Worm (Caenorhabditis elegans) whole organism, L4 larva: ENCODE data around the gene F29A7.4.
A peak's percentile ranks its signal among the peaks of the same experiment; 100 is the strongest.

Experiments
- D1046.2 ChIP-seq: fragments of 200-800 bp; sonication (Bioruptor generic); IDR thresholded peaks from 2 replicates; pipeline ENCODE4 v1.3.6; 2022; ENCODE audit warnings: missing genetic modification characterization, missing compliant biosample characterization
- F26F4.8 ChIP-seq: fragments of 200-800 bp; sonication (Bioruptor generic); conservative IDR thresholded peaks from 2 replicates; pipeline ENCODE4 v1.3.6; 2022; ENCODE audit warnings: missing genetic modification characterization, missing compliant biosample characterization
- T20F7.1 ChIP-seq: fragments of 200-800 bp; sonication (Bioruptor generic); optimal IDR thresholded peaks from 2 replicates; lab custom pipeline; 2018; ENCODE audit warnings: mild to moderate bottlenecking, missing genetic modification characterization, missing compliant biosample characterization
- Y75B8A.6 ChIP-seq: fragments of 200-800 bp; sonication (Bioruptor generic); IDR thresholded peaks from 2 replicates; pipeline ENCODE4 v1.3.6; 2022; ENCODE audit warnings: missing genetic modification reagents, missing genetic modification characterization, missing compliant biosample characterization
- aly-2 ChIP-seq: sonication (generic microtip); optimal IDR thresholded peaks from 2 replicates; lab custom pipeline; 2018; ENCODE audit warnings: missing biosample characterization, missing genetic modification characterization
- ama-1 ChIP-seq: fragments of 150-350 bp; optimal IDR thresholded peaks from 2 replicates; lab custom pipeline; 2014; ENCODE audit warnings: inconsistent platforms, mixed read lengths
- arid-1 ChIP-seq: fragments of 200-800 bp; sonication (Bioruptor generic); conservative IDR thresholded peaks from 2 replicates; pipeline ENCODE4 v1.3.6; 2022; ENCODE audit warnings: missing genetic modification reagents, missing genetic modification characterization, missing compliant biosample characterization
- ceh-20 ChIP-seq: fragments of 200-800 bp; sonication (Bioruptor generic); IDR thresholded peaks from 2 replicates; pipeline ENCODE4 v1.3.6; 2022; ENCODE audit warnings: missing genetic modification reagents, missing genetic modification characterization, missing compliant biosample characterization
- ceh-32 ChIP-seq: sonication (generic microtip); optimal IDR thresholded peaks from 2 replicates; lab custom pipeline; 2016; ENCODE audit warnings: mild to moderate bottlenecking, missing genetic modification characterization, missing compliant biosample characterization; ENCODE audit not compliant: poor library complexity
- ceh-82 ChIP-seq: sonication (generic microtip); optimal IDR thresholded peaks from 2 replicates; lab custom pipeline; 2017; ENCODE audit warnings: missing biosample characterization, missing genetic modification characterization
- cey-2 ChIP-seq: sonication (generic microtip); optimal IDR thresholded peaks from 3 replicates; lab custom pipeline; 2017; ENCODE audit warnings: missing genetic modification characterization, mild to moderate bottlenecking, missing compliant biosample characterization, antibody characterized with exemption, borderline replicate concordance; ENCODE audit not compliant: insufficient read depth
- daf-16 ChIP-seq, 3 experiments: sonication (generic microtip); optimal IDR thresholded peaks; 2 replicates each; lab custom pipeline; 2016 to 2017; ENCODE audit warnings: missing genetic modification characterization in 3 of 3, missing genetic modification reagents in 3 of 3, mild to moderate bottlenecking in 2 of 3, missing compliant biosample characterization in 2 of 3, missing biosample characterization in 1 of 3, moderate library complexity in 1 of 3
- dmd-9 ChIP-seq: fragments of 200-800 bp; sonication (Bioruptor generic); IDR thresholded peaks from 2 replicates; pipeline ENCODE4 v1.3.6; 2022; ENCODE audit warnings: missing genetic modification reagents, missing genetic modification characterization, missing compliant biosample characterization
- duxl-1 ChIP-seq: sonication (generic microtip); optimal IDR thresholded peaks from 2 replicates; lab custom pipeline; 2016; ENCODE audit warnings: mild to moderate bottlenecking, missing genetic modification characterization, moderate library complexity, missing compliant biosample characterization; ENCODE audit not compliant: poor library complexity
- dve-1 ChIP-seq: sonication (generic microtip); optimal IDR thresholded peaks from 2 replicates; lab custom pipeline; 2017; ENCODE audit warnings: antibody characterized with exemption, mild to moderate bottlenecking, missing genetic modification characterization, missing compliant biosample characterization; ENCODE audit not compliant: insufficient read depth
- egl-27 ChIP-seq: sonication (generic microtip); optimal IDR thresholded peaks from 3 replicates; lab custom pipeline; 2017; ENCODE audit warnings: missing biosample characterization, missing genetic modification reagents, missing genetic modification characterization
- egl-43 ChIP-seq: fragments of 200-800 bp; sonication (Bioruptor generic); IDR thresholded peaks from 2 replicates; pipeline ENCODE4 v1.3.6; 2022; ENCODE audit warnings: missing genetic modification reagents, missing genetic modification characterization, missing compliant biosample characterization
- fos-1 ChIP-seq: fragments of 150-350 bp; optimal IDR thresholded peaks from 2 replicates; lab custom pipeline; 2014; ENCODE audit warnings: missing biosample characterization, missing genetic modification characterization
- gei-8 ChIP-seq: fragments of 200-800 bp; sonication (Bioruptor generic); optimal IDR thresholded peaks from 2 replicates; lab custom pipeline; 2018; ENCODE audit warnings: mild to moderate bottlenecking, missing genetic modification characterization, missing compliant biosample characterization
- hmg-1.1 ChIP-seq: fragments of 200-800 bp; sonication (Bioruptor generic); IDR thresholded peaks from 2 replicates; pipeline ENCODE4 v1.3.6; 2022; ENCODE audit warnings: missing genetic modification reagents, missing genetic modification characterization, missing compliant biosample characterization
- lim-7 ChIP-seq: fragments of 200-800 bp; sonication (Bioruptor generic); IDR thresholded peaks from 2 replicates; pipeline ENCODE4 v1.3.6; 2022; ENCODE audit warnings: missing genetic modification characterization, missing compliant biosample characterization
- lin-1 ChIP-seq: fragments of 200-800 bp; sonication (Bioruptor generic); IDR thresholded peaks from 2 replicates; pipeline ENCODE4 v1.3.6; 2022; ENCODE audit warnings: missing genetic modification reagents, missing genetic modification characterization, missing compliant biosample characterization
- lin-13 ChIP-seq: fragments of 150-350 bp; optimal IDR thresholded peaks from 2 replicates; lab custom pipeline; 2014; ENCODE audit warnings: missing biosample characterization, missing genetic modification reagents, missing genetic modification characterization
- lin-38 ChIP-seq: fragments of 200-800 bp; sonication (Bioruptor generic); IDR thresholded peaks from 2 replicates; pipeline ENCODE4 v1.3.6; 2022; ENCODE audit warnings: missing genetic modification reagents, missing genetic modification characterization, missing compliant biosample characterization
- madf-5 ChIP-seq, 2 experiments: fragments of 200-800 bp; sonication (Bioruptor generic); IDR thresholded peaks; 2 replicates each; pipeline ENCODE4 v1.3.6; 2022; ENCODE audit warnings: missing compliant biosample characterization in 2 of 2, missing genetic modification characterization in 2 of 2
- madf-9 ChIP-seq: fragments of 200-800 bp; sonication (Bioruptor generic); conservative IDR thresholded peaks from 2 replicates; pipeline ENCODE4 v1.3.6; 2022; ENCODE audit warnings: missing genetic modification reagents, missing genetic modification characterization, missing compliant biosample characterization
- mdl-1 ChIP-seq, 2 experiments: fragments of 150-350 bp in 1 of 2; sonication (generic microtip) in 1 of 2; optimal IDR thresholded peaks; 2 replicates each; lab custom pipeline; 2014 to 2017; ENCODE audit warnings: missing biosample characterization in 2 of 2, missing genetic modification characterization in 2 of 2
- mep-1 ChIP-seq: fragments of 150-350 bp; sonication (generic microtip); optimal IDR thresholded peaks from 3 replicates; lab custom pipeline; 2014; ENCODE audit warnings: missing biosample characterization, missing genetic modification characterization
- mxl-3 ChIP-seq: fragments of 200-800 bp; sonication (Bioruptor generic); optimal IDR thresholded peaks from 2 replicates; lab custom pipeline; 2018; ENCODE audit warnings: mild to moderate bottlenecking, missing genetic modification characterization, missing compliant biosample characterization
- nhr-25 ChIP-seq: sonication (generic microtip); optimal IDR thresholded peaks from 2 replicates; lab custom pipeline; 2017; ENCODE audit warnings: missing genetic modification characterization, mild to moderate bottlenecking, missing compliant biosample characterization, antibody characterized with exemption, moderate library complexity, borderline replicate concordance; ENCODE audit not compliant: insufficient read depth
- nhr-77 ChIP-seq: fragments of 150-350 bp; optimal IDR thresholded peaks from 2 replicates; lab custom pipeline; 2014; ENCODE audit warnings: missing biosample characterization, missing genetic modification characterization
- rbr-2 ChIP-seq: sonication (generic microtip); optimal IDR thresholded peaks from 2 replicates; lab custom pipeline; 2016; ENCODE audit warnings: missing genotype, missing genetic modification characterization, missing compliant biosample characterization
- sdz-12 ChIP-seq: fragments of 200-800 bp; sonication (Bioruptor generic); optimal IDR thresholded peaks from 2 replicates; lab custom pipeline; 2018; ENCODE audit warnings: mild to moderate bottlenecking, missing genetic modification characterization, missing compliant biosample characterization
- set-16 ChIP-seq: fragments of 200-800 bp; sonication (Bioruptor generic); IDR thresholded peaks from 2 replicates; pipeline ENCODE4 v1.3.6; 2022; ENCODE audit warnings: missing genetic modification reagents, missing genetic modification characterization, missing compliant biosample characterization
- snpc-1.2 ChIP-seq: fragments of 200-800 bp; sonication (Bioruptor generic); IDR thresholded peaks from 2 replicates; pipeline ENCODE4 v1.3.6; 2022; ENCODE audit warnings: missing genetic modification reagents, missing genetic modification characterization, missing compliant biosample characterization
- snpc-4 ChIP-seq: fragments of 150-350 bp; optimal IDR thresholded peaks from 2 replicates; lab custom pipeline; 2014; ENCODE audit warnings: missing biosample characterization, missing genetic modification characterization
- spr-3 ChIP-seq: fragments of 200-800 bp; sonication (Bioruptor generic); optimal IDR thresholded peaks from 2 replicates; lab custom pipeline; 2018; ENCODE audit warnings: mild to moderate bottlenecking, missing genetic modification characterization, missing compliant biosample characterization
- tag-97 ChIP-seq: fragments of 200-800 bp; sonication (Bioruptor generic); IDR thresholded peaks from 2 replicates; pipeline ENCODE4 v1.3.6; 2022; ENCODE audit warnings: missing genetic modification characterization, missing compliant biosample characterization
- tra-1 ChIP-seq: fragments of 200-800 bp; sonication (Bioruptor generic); IDR thresholded peaks from 2 replicates; pipeline ENCODE4 v1.3.6; 2022; ENCODE audit warnings: missing genetic modification reagents, missing genetic modification characterization, missing compliant biosample characterization
- unc-130 ChIP-seq: sonication (generic microtip); optimal IDR thresholded peaks from 2 replicates; lab custom pipeline; 2016; ENCODE audit warnings: missing genetic modification reagents, missing genetic modification characterization, missing compliant biosample characterization
- unc-62 ChIP-seq, 3 experiments: fragments of 150-350 bp in 1 of 3; sonication (generic microtip); optimal IDR thresholded peaks in 2 of 3; peaks in 1 of 3; 1 replicate in 1 of 3; 2 replicates in 2 of 3; lab custom pipeline; 2014 to 2017; ENCODE audit warnings: missing biosample characterization in 3 of 3, missing genetic modification characterization in 3 of 3, missing genetic modification reagents in 3 of 3, missing genotype in 1 of 3
- vab-7 ChIP-seq: fragments of 200-800 bp; sonication (Bioruptor generic); IDR thresholded peaks from 2 replicates; pipeline ENCODE4 v1.3.6; 2022; ENCODE audit warnings: missing genetic modification reagents, missing genetic modification characterization, missing compliant biosample characterization
- zfp-2 ChIP-seq: sonication (generic microtip); optimal IDR thresholded peaks from 2 replicates; lab custom pipeline; 2016; ENCODE audit warnings: mild to moderate bottlenecking, missing genetic modification characterization, missing compliant biosample characterization
- zip-11 ChIP-seq: fragments of 200-800 bp; sonication (Bioruptor generic); IDR thresholded peaks from 2 replicates; pipeline ENCODE4 v1.3.6; 2022; ENCODE audit warnings: missing genetic modification characterization, missing compliant biosample characterization
- ztf-11 ChIP-seq: fragments of 150-350 bp; optimal IDR thresholded peaks from 2 replicates; lab custom pipeline; 2014; ENCODE audit warnings: missing biosample characterization, missing genetic modification characterization
- ztf-7 ChIP-seq: fragments of 150-350 bp; optimal IDR thresholded peaks from 2 replicates; lab custom pipeline; 2014; ENCODE audit warnings: missing biosample characterization, missing genetic modification characterization

Gene F29A7.4

DNA sequence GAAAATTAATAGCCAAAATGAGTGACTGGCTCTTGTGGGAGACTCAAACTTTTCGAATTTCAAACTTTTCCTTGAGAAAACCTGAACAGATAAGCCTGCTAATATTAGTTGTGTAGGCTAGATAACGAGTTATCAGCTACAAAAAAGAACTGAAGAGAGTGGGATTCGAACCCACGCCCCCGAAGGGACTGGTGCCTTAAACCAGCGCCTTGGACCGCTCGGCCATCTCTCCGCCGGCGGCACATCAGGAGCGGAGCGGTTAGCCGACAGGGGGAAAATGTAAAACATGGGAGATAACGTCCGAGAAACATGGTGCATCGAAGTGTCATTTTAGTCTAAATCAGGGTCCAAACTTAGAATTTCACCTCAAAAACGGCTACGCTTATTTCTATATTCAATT, 14.2 kb upstream of the F29A7.4 start (continued):
- TF ChIP-seq daf-16 (GFP tag; optimal IDR thresholded peaks at IDR 0.05; lab: Kevin White, UChicago), result no peak
- TF ChIP-seq daf-16 (tag; optimal IDR thresholded peaks at IDR 0.05; lab: Kevin White, UChicago), result peak; percentile 13
- peak; percentile 63 for TF ChIP-seq lin-38 (GFP tag; lab: Robert Waterston, UW)
- no peak for TF ChIP-seq snpc-4 (tag; lab: Kevin White, UChicago)
- TF ChIP-seq set-16, result peak; percentile 79
- peak; percentile 46 for TF ChIP-seq lin-13
- no peak for TF ChIP-seq gei-8
- peak; percentile 64; the same call in 1 of the 2 replicates for TF ChIP-seq F26F4.8 (GFP tag; lab: Robert Waterston, UW)
- TF ChIP-seq tra-1, result 0 out of 2 replicates have a peak, but pooled peaks have one; percentile 44
- peak; percentile 65 for TF ChIP-seq snpc-1.2 (GFP tag; lab: Robert Waterston, UW)

ce11 chrII:2736156-2736728, 13.6 kb upstream of the F29A7.4 start, which contains the start of gene T05A8.8:
Gene T05A8.8 (plus strand): TSS chrII:2736678.
- TF ChIP-seq unc-130 (GFP tag; lab: Kevin White, UChicago) (no peak), ceh-32 (no peak), ztf-11 (tag; lab: Kevin White, UChicago) (no peak), unc-62 (GFP tag; optimal IDR thresholded peaks at IDR 0.05 in 1 of 2; lab: Kevin White, UChicago) (peak in 1 of 2 experiments; percentile 51), unc-62 (tag; optimal IDR thresholded peaks at IDR 0.05; lab: Kevin White, UChicago) (no peak), ztf-7 (tag; lab: Kevin White, UChicago) (no peak), mdl-1 (tag; optimal IDR thresholded peaks at IDR 0.05; lab: Kevin White, UChicago) (no peak), spr-3 (GFP tag; lab: Kevin White, UChicago) (no peak), dmd-9 (GFP tag; lab: Robert Waterston, UW) (no peak), hmg-1.1 (GFP tag; lab: Robert Waterston, UW) (no peak), zip-11 (no peak), gei-8 (no peak), tag-97 (GFP tag; lab: Robert Waterston, UW) (no peak), tra-1 (no peak), madf-5 (GFP tag; IDR thresholded peaks at IDR 0.05; lab: Robert Waterston, UW) (0 out of 4 replicates have a peak, but pooled peaks have one; percentile 27 to 41), ama-1 (lab: Kevin White, UChicago) (no peak), ceh-82 (tag; lab: Kevin White, UChicago) (no peak), T20F7.1 (no peak), zfp-2 (tag; lab: Kevin White, UChicago) (no peak), aly-2 (tag; lab: Kevin White, UChicago) (no peak), daf-16 (GFP tag; optimal IDR thresholded peaks at IDR 0.05; lab: Kevin White, UChicago) (no peak), daf-16 (tag; optimal IDR thresholded peaks at IDR 0.05; lab: Kevin White, UChicago) (no peak), nhr-25 (tag; lab: Kevin White, UChicago) (no peak), vab-7 (GFP tag; lab: Robert Waterston, UW) (0 out of 2 replicates have a peak, but pooled peaks have one; percentile 35), cey-2 (no peak), egl-27 (tag; lab: Kevin White, UChicago) (no peak), lin-1 (GFP tag; lab: Robert Waterston, UW) (no peak), duxl-1 (tag; lab: Kevin White, UChicago) (no peak), fos-1 (no peak), sdz-12 (GFP tag; lab: Kevin White, UChicago) (no peak), mep-1 (tag; lab: Kevin White, UChicago) (no peak), lim-7 (GFP tag; lab: Robert Waterston, UW) (0 out of 2 replicates have a peak, but pooled peaks have one; percentile 48), D1046.2 (0 out of 2 replicates have a peak, but pooled peaks have one; percentile 36), dve-1 (tag; lab: Kevin White, UChicago) (no peak), arid-1 (GFP tag; lab: Robert Waterston, UW) (no peak), rbr-2 (tag; lab: Kevin White, UChicago) (no peak), egl-43 (GFP tag; lab: Robert Waterston, UW) (peak; percentile 67), ceh-20 (GFP tag; lab: Robert Waterston, UW) (no peak), F26F4.8 (GFP tag; lab: Robert Waterston, UW) (peak; percentile 70; the same call in 1 of the 2 replicates), nhr-77 (tag; lab: Kevin White, UChicago) (no peak), madf-9 (0 out of 2 replicates have a peak, but pooled peaks have one; percentile 15), mxl-3 (GFP tag; lab: Kevin White, UChicago) (no peak), Y75B8A.6 (GFP tag; lab: Robert Waterston, UW) (0 out of 2 replicates have a peak, but pooled peaks have one; percentile 34)
